Worm (Caenorhabditis elegans): Measurements from ENCODE around the gene ckc-1.

The ckc-1 gene

ce11 chrX:3602622-3603021, 26.2 kb downstream of the ckc-1 start:
- TF ChIP-seq ets-7 (tag; optimal IDR thresholded peaks at IDR 0.05) (no peak), hmbx-1 (tag; optimal IDR thresholded peaks at IDR 0.05) (no peak), tbx-11 (GFP tag; IDR thresholded peaks at IDR 0.05) (no peak), F13C5.2 (tag; optimal IDR thresholded peaks at IDR 0.05) (no peak), tbx-37 (GFP tag; conservative IDR thresholded peaks at IDR 0.05) (no peak), ceh-36 (tag; optimal IDR thresholded peaks at IDR 0.05) (no peak), B0310.2 (tag; optimal IDR thresholded peaks at IDR 0.05) (no peak), sea-1 (GFP tag; conservative IDR thresholded peaks at IDR 0.05) (no peak), hmg-4 (GFP tag; optimal IDR thresholded peaks at IDR 0.05) (no peak), ama-1 (optimal IDR thresholded peaks at IDR 0.05) (no peak), ceh-13 (GFP tag; optimal IDR thresholded peaks at IDR 0.05) (no peak), pes-1 (GFP tag; IDR thresholded peaks at IDR 0.05) (no peak), aly-1 (tag; optimal IDR thresholded peaks at IDR 0.05) (no peak)

- TF ChIP-seq hmg-4 (GFP tag; optimal IDR thresholded peaks at IDR 0.05) (peak; percentile 39), B0310.2 (tag; optimal IDR thresholded peaks at IDR 0.05) (no peak), F13C5.2 (tag; optimal IDR thresholded peaks at IDR 0.05) (peak; percentile 7), tbx-37 (GFP tag; conservative IDR thresholded peaks at IDR 0.05) (0 out of 2 replicates have a peak, but pooled peaks have one; percentile 14), pes-1 (GFP tag; IDR thresholded peaks at IDR 0.05) (no peak)
These were observed 29.3 kb downstream of the ckc-1 start, which contains the start of gene C18B2.4 for ce11 chrX:3605727-3606126. C18B2.4 (minus strand) TSS chrX:3605741.

- TF ChIP-seq B0310.2 (tag; optimal IDR thresholded peaks at IDR 0.05) (no peak), ama-1 (optimal IDR thresholded peaks at IDR 0.05) (no peak), ceh-36 (tag; optimal IDR thresholded peaks at IDR 0.05) (no peak), aly-1 (tag; optimal IDR thresholded peaks at IDR 0.05) (no peak), ceh-13 (GFP tag; optimal IDR thresholded peaks at IDR 0.05) (no peak), tbx-11 (GFP tag; IDR thresholded peaks at IDR 0.05) (no peak), ets-7 (tag; optimal IDR thresholded peaks at IDR 0.05) (no peak), hnd-1 (tag; optimal IDR thresholded peaks at IDR 0.05) (no peak), pes-1 (GFP tag; IDR thresholded peaks at IDR 0.05) (no peak), tra-4 (tag; optimal IDR thresholded peaks at IDR 0.05) (no peak), flt-1 (GFP tag; IDR thresholded peaks at IDR 0.05) (no peak), scrt-1 (GFP tag; IDR thresholded peaks at IDR 0.05) (no peak), sea-1 (GFP tag; conservative IDR thresholded peaks at IDR 0.05) (no peak), hmg-4 (GFP tag; optimal IDR thresholded peaks at IDR 0.05) (no peak), F13C5.2 (tag; optimal IDR thresholded peaks at IDR 0.05) (no peak), tbx-37 (GFP tag; conservative IDR thresholded peaks at IDR 0.05) (no peak), hmbx-1 (tag; optimal IDR thresholded peaks at IDR 0.05) (no peak)
These were observed 34.0 kb downstream of the ckc-1 start for ce11 chrX:3610442-3610841.

ce11 chrX:3611042-3611623, 34.7 kb downstream of the ckc-1 start, which contains the start of gene C18B2.5:
C18B2.5 (minus strand) TSS chrX:3611092.
- TF ChIP-seq hnd-1 (tag; optimal IDR thresholded peaks at IDR 0.05) (no peak), pes-1 (GFP tag; IDR thresholded peaks at IDR 0.05) (no peak), aly-1 (tag; optimal IDR thresholded peaks at IDR 0.05) (no peak), tbx-11 (GFP tag; IDR thresholded peaks at IDR 0.05) (no peak), ceh-36 (tag; optimal IDR thresholded peaks at IDR 0.05) (no peak)

ce11 chrX:3611740-3612139, 35.3 kb downstream of the ckc-1 start:
- no peak for TF ChIP-seq ceh-36 (tag; optimal IDR thresholded peaks at IDR 0.05)
- TF ChIP-seq tra-4 (tag; optimal IDR thresholded peaks at IDR 0.05), result no peak
- no peak for TF ChIP-seq aly-1 (tag; optimal IDR thresholded peaks at IDR 0.05)
- TF ChIP-seq F13C5.2 (tag; optimal IDR thresholded peaks at IDR 0.05), result no peak
- no peak for TF ChIP-seq hnd-1 (tag; optimal IDR thresholded peaks at IDR 0.05)
- TF ChIP-seq scrt-1 (GFP tag; IDR thresholded peaks at IDR 0.05), result no peak
- no peak for TF ChIP-seq hmg-4 (GFP tag; optimal IDR thresholded peaks at IDR 0.05)
- TF ChIP-seq tbx-11 (GFP tag; IDR thresholded peaks at IDR 0.05), result no peak
- no peak for TF ChIP-seq B0310.2 (tag; optimal IDR thresholded peaks at IDR 0.05)

- no peak for TF ChIP-seq scrt-1 (GFP tag; IDR thresholded peaks at IDR 0.05)
- TF ChIP-seq ceh-36 (tag; optimal IDR thresholded peaks at IDR 0.05), result no peak
- no peak for TF ChIP-seq ets-7 (tag; optimal IDR thresholded peaks at IDR 0.05)
- no peak for TF ChIP-seq tbx-37 (GFP tag; conservative IDR thresholded peaks at IDR 0.05)
- no peak for TF ChIP-seq flt-1 (GFP tag; IDR thresholded peaks at IDR 0.05)
- no peak for TF ChIP-seq ama-1 (optimal IDR thresholded peaks at IDR 0.05)
- TF ChIP-seq F13C5.2 (tag; optimal IDR thresholded peaks at IDR 0.05), result no peak
These were observed 37.3 kb downstream of the ckc-1 start for ce11 chrX:3613665-3614064.

ce11 chrX:3617218-3617617, 40.8 kb downstream of the ckc-1 start, which contains the start of gene del-9:
del-9 (minus strand) TSS chrX:3617318.
- no peak for TF ChIP-seq tra-4 (tag; optimal IDR thresholded peaks at IDR 0.05)
- TF ChIP-seq F13C5.2 (tag; optimal IDR thresholded peaks at IDR 0.05), result no peak
- TF ChIP-seq flt-1 (GFP tag; IDR thresholded peaks at IDR 0.05), result no peak
- no peak for TF ChIP-seq tbx-37 (GFP tag; conservative IDR thresholded peaks at IDR 0.05)
- TF ChIP-seq hnd-1 (tag; optimal IDR thresholded peaks at IDR 0.05), result no peak
- no peak for TF ChIP-seq hmbx-1 (tag; optimal IDR thresholded peaks at IDR 0.05)
- no peak for TF ChIP-seq ceh-36 (tag; optimal IDR thresholded peaks at IDR 0.05)
- TF ChIP-seq scrt-1 (GFP tag; IDR thresholded peaks at IDR 0.05), result no peak
- no peak for TF ChIP-seq pes-1 (GFP tag; IDR thresholded peaks at IDR 0.05)
- TF ChIP-seq ets-7 (tag; optimal IDR thresholded peaks at IDR 0.05), result no peak
- TF ChIP-seq sea-1 (GFP tag; conservative IDR thresholded peaks at IDR 0.05), result no peak
- no peak for TF ChIP-seq B0310.2 (tag; optimal IDR thresholded peaks at IDR 0.05)
- TF ChIP-seq aly-1 (tag; optimal IDR thresholded peaks at IDR 0.05), result no peak
- no peak for TF ChIP-seq hmg-4 (GFP tag; optimal IDR thresholded peaks at IDR 0.05)
- TF ChIP-seq ceh-13 (GFP tag; optimal IDR thresholded peaks at IDR 0.05), result no peak
- no peak for TF ChIP-seq tbx-11 (GFP tag; IDR thresholded peaks at IDR 0.05)

- no peak for TF ChIP-seq ets-7 (tag; optimal IDR thresholded peaks at IDR 0.05)
- TF ChIP-seq flt-1 (GFP tag; IDR thresholded peaks at IDR 0.05), result no peak
- no peak for TF ChIP-seq scrt-1 (GFP tag; IDR thresholded peaks at IDR 0.05)
- TF ChIP-seq sea-1 (GFP tag; conservative IDR thresholded peaks at IDR 0.05), result no peak
- no peak for TF ChIP-seq hmbx-1 (tag; optimal IDR thresholded peaks at IDR 0.05)
- TF ChIP-seq ceh-13 (GFP tag; optimal IDR thresholded peaks at IDR 0.05), result no peak
- TF ChIP-seq ama-1 (optimal IDR thresholded peaks at IDR 0.05), result no peak
- TF ChIP-seq B0310.2 (tag; optimal IDR thresholded peaks at IDR 0.05), result no peak
These were observed 42.4 kb downstream of the ckc-1 start for ce11 chrX:3618842-3619241.
